Fruit fly (Drosophila melanogaster) whole organism: ENCODE measurements around the gene Lcp65Aa.

Experiments
- CG8478 ChIP-seq: fragments of >200 bp; optimal IDR thresholded peaks from 2 replicates; lab custom pipeline; 2018; ENCODE audit warnings: inconsistent platforms
- Dll ChIP-seq: fragments of >200 bp; optimal IDR thresholded peaks from 2 replicates; lab custom pipeline; 2017
- EcR ChIP-seq, 2 experiments: fragments of >200 bp; optimal IDR thresholded peaks; 2 replicates each; lab custom pipeline; 2017; ENCODE audit warnings: missing biosample characterization in 2 of 2, missing genetic modification characterization in 2 of 2, missing genetic modification reagents in 2 of 2
- psq ChIP-seq: fragments of >200 bp; optimal IDR thresholded peaks from 2 replicates; lab custom pipeline; 2017
- usp ChIP-seq: fragments of >200 bp; optimal IDR thresholded peaks from 2 replicates; lab custom pipeline; 2017; ENCODE audit warnings: missing biosample characterization, missing genetic modification characterization, mixed read lengths

dm6 chr3L:6157327-6158032 is 6.4 kb downstream of the Lcp65Aa start, which contains the start of gene CG13297:
- no peak for TF ChIP-seq usp (GFP tag; lab: Kevin White, UChicago)
- no peak for TF ChIP-seq Dll (lab: Kevin White, UChicago)
- no peak for TF ChIP-seq psq
- no peak for TF ChIP-seq EcR (GFP tag; optimal IDR thresholded peaks at IDR 0.05; lab: Kevin White, UChicago)
- TF ChIP-seq CG8478 (lab: Kevin White, UChicago) = no peak
